Worm (Caenorhabditis elegans) whole organism, L1 larva: ENCODE data around the gene odr-7.
A peak's percentile ranks its signal among the peaks of the same experiment; 100 is the strongest.

ENCODE experiments used
- efl-1 ChIP-seq, 4 experiments: fragments of 150-350 bp; optimal IDR thresholded peaks in 3 of 4; peaks in 1 of 4; 1 replicate in 1 of 4; 2 replicates in 3 of 4; lab custom pipeline; 2014; ENCODE audit warnings: missing biosample characterization in 2 of 4, missing genetic modification characterization in 2 of 4, missing genetic modification reagents in 2 of 4
- lin-14 ChIP-seq: fragments of 200-800 bp; sonication (Bioruptor generic); optimal IDR thresholded peaks from 2 replicates; lab custom pipeline; 2018; ENCODE audit warnings: mild to moderate bottlenecking, missing genetic modification characterization, moderate library complexity, missing compliant biosample characterization
- lin-39 ChIP-seq: fragments of 150-350 bp; optimal IDR thresholded peaks from 2 replicates; lab custom pipeline; 2014; ENCODE audit warnings: missing biosample characterization, missing genetic modification reagents, missing genetic modification characterization
- mdl-1 ChIP-seq, 2 experiments: fragments of 150-350 bp; optimal IDR thresholded peaks; 2 replicates each; lab custom pipeline; 2014 to 2017; ENCODE audit warnings: missing biosample characterization in 2 of 2, missing genetic modification characterization in 2 of 2, inconsistent platforms in 1 of 2
- nhr-11 ChIP-seq: fragments of 150-350 bp; optimal IDR thresholded peaks from 2 replicates; lab custom pipeline; 2014; ENCODE audit warnings: missing biosample characterization, missing genetic modification characterization
- nhr-76 ChIP-seq: sonication (generic microtip); optimal IDR thresholded peaks from 2 replicates; lab custom pipeline; 2017; ENCODE audit warnings: missing biosample characterization, missing genetic modification characterization
- nhr-85 ChIP-seq: sonication (generic microtip); peaks from one replicate; lab custom pipeline; 2016; ENCODE audit warnings: missing genetic modification characterization, inconsistent platforms, missing compliant biosample characterization
- pqm-1 ChIP-seq: sonication (generic microtip); optimal IDR thresholded peaks from 3 replicates; lab custom pipeline; 2017; ENCODE audit warnings: missing biosample characterization, missing genetic modification characterization
- unc-62 ChIP-seq: fragments of 150-350 bp; optimal IDR thresholded peaks from 2 replicates; lab custom pipeline; 2014; ENCODE audit warnings: missing biosample characterization, missing genetic modification reagents, missing genetic modification characterization
- ztf-11 ChIP-seq, 2 experiments: sonication (generic microtip); optimal IDR thresholded peaks; 2 replicates each; lab custom pipeline; 2016 to 2017; ENCODE audit warnings: missing genetic modification characterization in 2 of 2, missing biosample characterization in 1 of 2, missing compliant biosample characterization in 1 of 2

ce11 chrX:12458021-12458420 is 3.4 kb downstream of the odr-7 start:
- peak; percentile 9 for TF ChIP-seq lin-39 (tag; lab: Kevin White, UChicago)
- no peak for TF ChIP-seq lin-14 (GFP tag; lab: Kevin White, UChicago)
- no peak for TF ChIP-seq ztf-11 (tag; optimal IDR thresholded peaks at IDR 0.05; lab: Kevin White, UChicago)
- TF ChIP-seq unc-62, result no peak
- TF ChIP-seq nhr-11 (tag; lab: Kevin White, UChicago), result no peak
- TF ChIP-seq mdl-1 (tag; optimal IDR thresholded peaks at IDR 0.05; lab: Kevin White, UChicago), result peak in 1 of 2 experiments; percentile 35
- peak in 1 of 2 experiments; percentile 13 for TF ChIP-seq efl-1 (optimal IDR thresholded peaks at IDR 0.05; lab: Kevin White, UChicago)
- peak in 1 of 2 experiments; percentile 50 for TF ChIP-seq efl-1 (GFP tag; optimal IDR thresholded peaks at IDR 0.05 in 1 of 2; lab: Kevin White, UChicago)
- TF ChIP-seq nhr-85 (tag; lab: Kevin White, UChicago), result peak; percentile 75
- TF ChIP-seq pqm-1, result no peak
- no peak for TF ChIP-seq nhr-76 (tag; lab: Kevin White, UChicago)
